Worm (Caenorhabditis elegans) whole organism, L4 larva: Measurements from ENCODE around the gene F01D5.7.

Experiments used
- ZK546.5 ChIP-seq, 2 experiments: sonication (generic microtip); optimal IDR thresholded peaks; 2 replicates each; lab custom pipeline; 2017; ENCODE audit warnings: missing biosample characterization in 2 of 2, missing genetic modification characterization in 2 of 2
- aly-2 ChIP-seq: sonication (generic microtip); optimal IDR thresholded peaks from 2 replicates; lab custom pipeline; 2018; ENCODE audit warnings: missing biosample characterization, missing genetic modification characterization

- TF ChIP-seq ZK546.5 (tag; optimal IDR thresholded peaks at IDR 0.05; lab: Kevin White, UChicago): no peak
- no peak for TF ChIP-seq aly-2 (tag; lab: Kevin White, UChicago)
Measured at ce11 chrII:13961567-13961966, 46.9 kb upstream of the F01D5.7 start.
